Worm (Caenorhabditis elegans): Measurements from ENCODE around the gene ZK809.8.

ZK809.8 gene

DNA sequence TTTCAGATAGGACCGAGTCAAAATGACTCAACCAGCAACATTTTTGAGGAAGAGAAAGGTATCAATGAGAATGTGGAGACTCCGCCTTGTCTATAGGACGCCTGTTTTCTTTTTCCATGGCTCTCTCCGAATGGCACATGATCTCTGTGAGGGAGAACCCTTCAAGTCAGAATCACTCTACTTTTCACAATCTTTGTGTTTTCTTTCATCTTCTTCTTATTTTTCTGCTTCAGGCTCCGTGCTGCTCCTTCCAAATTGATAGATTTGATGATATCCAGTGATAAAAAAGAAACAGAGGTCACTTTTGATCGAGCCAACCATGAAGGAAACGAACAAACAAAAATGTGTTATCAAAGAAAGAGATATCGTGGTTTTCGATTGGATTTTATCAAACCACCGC is at the start of gene ZK809.8:
TSS of gene ZK809.8 (minus strand) at position 34 of the 400 bp plus-strand sequence.
- no peak for TF ChIP-seq hmg-4 (GFP tag; optimal IDR thresholded peaks at IDR 0.05)
- TF ChIP-seq tbx-11 (GFP tag; IDR thresholded peaks at IDR 0.05): no peak
- TF ChIP-seq scrt-1 (GFP tag; IDR thresholded peaks at IDR 0.05): no peak
- TF ChIP-seq tra-4 (tag; optimal IDR thresholded peaks at IDR 0.05): no peak
- TF ChIP-seq sea-1 (GFP tag; conservative IDR thresholded peaks at IDR 0.05): no peak
- no peak for TF ChIP-seq aly-1 (tag; optimal IDR thresholded peaks at IDR 0.05)
- no peak for TF ChIP-seq tbx-37 (GFP tag; conservative IDR thresholded peaks at IDR 0.05)
- TF ChIP-seq ets-7 (tag; optimal IDR thresholded peaks at IDR 0.05): no peak
- TF ChIP-seq ceh-13 (GFP tag; optimal IDR thresholded peaks at IDR 0.05): no peak
- no peak for TF ChIP-seq ceh-36 (tag; optimal IDR thresholded peaks at IDR 0.05)
- TF ChIP-seq ama-1 (optimal IDR thresholded peaks at IDR 0.05): no peak
- no peak for TF ChIP-seq B0310.2 (tag; optimal IDR thresholded peaks at IDR 0.05)
- TF ChIP-seq hnd-1 (tag; optimal IDR thresholded peaks at IDR 0.05): no peak

DNA sequence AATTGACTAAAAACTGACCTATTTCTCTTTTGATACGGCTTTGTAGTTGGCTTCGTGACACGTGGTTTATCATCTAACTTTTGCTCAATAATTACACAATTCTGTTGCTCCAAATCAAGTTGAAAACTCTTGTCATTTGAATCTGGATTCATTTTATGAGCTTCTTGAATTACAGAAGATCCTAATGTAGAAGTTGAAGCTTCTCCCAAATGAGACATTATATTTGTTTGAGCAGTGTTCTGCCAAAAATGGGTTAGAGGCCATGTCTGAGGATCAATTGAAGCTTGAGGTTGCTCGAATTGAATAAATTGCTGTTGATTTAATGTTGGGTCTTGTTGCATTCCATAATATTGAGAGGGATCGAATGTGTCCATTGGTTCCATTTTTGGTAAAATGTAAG is 48.6 kb upstream of the ZK809.8 start:
- TF ChIP-seq ets-7 (tag; optimal IDR thresholded peaks at IDR 0.05) (no peak), sea-1 (GFP tag; conservative IDR thresholded peaks at IDR 0.05) (no peak), hmg-4 (GFP tag; optimal IDR thresholded peaks at IDR 0.05) (no peak), aly-1 (tag; optimal IDR thresholded peaks at IDR 0.05) (no peak), hmbx-1 (tag; optimal IDR thresholded peaks at IDR 0.05) (no peak), tbx-11 (GFP tag; IDR thresholded peaks at IDR 0.05) (no peak), flt-1 (GFP tag; IDR thresholded peaks at IDR 0.05) (no peak), hnd-1 (tag; optimal IDR thresholded peaks at IDR 0.05) (no peak)

DNA sequence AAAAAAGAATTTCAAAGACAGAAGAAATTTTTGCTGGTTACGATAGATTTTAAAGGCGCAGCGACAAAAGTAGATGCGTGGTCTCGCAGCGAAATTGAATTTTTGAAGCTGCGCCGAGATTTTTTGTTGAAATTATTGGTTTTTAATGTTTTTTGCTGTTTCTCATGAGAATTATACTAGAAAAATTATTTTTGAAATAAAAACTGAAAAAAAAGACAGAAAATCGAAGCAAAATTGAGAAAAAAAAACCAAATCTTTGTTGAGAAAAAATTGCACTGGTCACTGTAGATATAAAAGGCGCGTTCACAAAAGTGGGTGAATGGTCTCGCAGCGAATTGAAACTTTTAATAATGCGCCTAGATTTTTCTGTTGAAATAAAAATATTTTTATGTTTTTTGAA is 46.8 kb upstream of the ZK809.8 start:
- TF ChIP-seq hnd-1 (tag; optimal IDR thresholded peaks at IDR 0.05): no peak
- TF ChIP-seq hmbx-1 (tag; optimal IDR thresholded peaks at IDR 0.05): no peak
- TF ChIP-seq tra-4 (tag; optimal IDR thresholded peaks at IDR 0.05): no peak
- no peak for TF ChIP-seq B0310.2 (tag; optimal IDR thresholded peaks at IDR 0.05)
- TF ChIP-seq ceh-13 (GFP tag; optimal IDR thresholded peaks at IDR 0.05): no peak
- no peak for TF ChIP-seq aly-1 (tag; optimal IDR thresholded peaks at IDR 0.05)

DNA sequence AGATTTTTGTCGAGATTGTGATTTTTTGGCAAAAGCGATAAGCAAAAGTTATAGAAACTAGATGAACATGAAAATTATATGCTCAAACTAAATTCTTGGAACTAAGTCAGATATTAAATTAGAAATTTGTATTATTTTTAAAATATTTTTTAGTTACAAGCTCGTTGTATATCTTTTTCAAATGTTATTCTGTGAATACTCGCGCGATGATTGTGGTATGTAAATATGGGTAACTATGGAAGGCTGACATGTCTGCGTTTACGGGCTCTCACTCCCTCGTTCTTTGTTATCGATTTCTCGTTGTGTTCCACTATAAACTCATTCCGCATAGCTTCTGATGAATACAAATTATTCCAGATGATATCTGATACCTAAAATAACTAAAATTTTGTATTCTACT is 45.3 kb upstream of the ZK809.8 start, which contains the start of gene ZK792.7:
TSS of gene ZK792.7 (plus strand) at position 301 of the 400 bp plus-strand sequence.
- TF ChIP-seq tra-4 (tag; optimal IDR thresholded peaks at IDR 0.05): no peak

DNA sequence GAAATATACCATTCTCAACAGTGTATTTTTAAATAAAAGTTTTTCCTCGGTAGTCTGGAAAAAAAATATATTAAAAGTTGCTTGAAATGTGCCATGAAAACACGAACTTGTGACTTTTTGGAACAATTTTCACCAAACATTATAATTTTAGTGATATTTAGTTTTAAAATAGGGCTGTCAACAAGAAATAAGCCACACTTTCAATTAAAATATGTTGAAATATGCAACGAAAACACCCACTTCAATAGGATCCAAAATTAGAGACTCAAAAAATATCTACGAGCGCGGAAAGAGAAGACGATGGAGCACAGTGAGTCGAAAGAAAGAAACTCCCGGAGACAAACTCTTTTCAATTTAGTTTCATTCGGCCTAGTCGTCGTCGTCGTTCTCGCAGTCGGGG is 44.6 kb upstream of the ZK809.8 start, which contains the start of gene ZK792.12:
TSS of gene ZK792.12 (plus strand) at position 301 of the 400 bp plus-strand sequence.
- no peak for TF ChIP-seq ceh-36 (tag; optimal IDR thresholded peaks at IDR 0.05)
- TF ChIP-seq tbx-11 (GFP tag; IDR thresholded peaks at IDR 0.05): no peak
- TF ChIP-seq aly-1 (tag; optimal IDR thresholded peaks at IDR 0.05): no peak
- TF ChIP-seq B0310.2 (tag; optimal IDR thresholded peaks at IDR 0.05): no peak
- no peak for TF ChIP-seq sea-1 (GFP tag; conservative IDR thresholded peaks at IDR 0.05)
- no peak for TF ChIP-seq tbx-37 (GFP tag; conservative IDR thresholded peaks at IDR 0.05)
- TF ChIP-seq ets-7 (tag; optimal IDR thresholded peaks at IDR 0.05): no peak
- no peak for TF ChIP-seq ceh-13 (GFP tag; optimal IDR thresholded peaks at IDR 0.05)
- TF ChIP-seq pes-1 (GFP tag; IDR thresholded peaks at IDR 0.05): no peak
- TF ChIP-seq F13C5.2 (tag; optimal IDR thresholded peaks at IDR 0.05): no peak
- no peak for TF ChIP-seq hmbx-1 (tag; optimal IDR thresholded peaks at IDR 0.05)
- TF ChIP-seq scrt-1 (GFP tag; IDR thresholded peaks at IDR 0.05): no peak
- no peak for TF ChIP-seq ama-1 (optimal IDR thresholded peaks at IDR 0.05)

DNA sequence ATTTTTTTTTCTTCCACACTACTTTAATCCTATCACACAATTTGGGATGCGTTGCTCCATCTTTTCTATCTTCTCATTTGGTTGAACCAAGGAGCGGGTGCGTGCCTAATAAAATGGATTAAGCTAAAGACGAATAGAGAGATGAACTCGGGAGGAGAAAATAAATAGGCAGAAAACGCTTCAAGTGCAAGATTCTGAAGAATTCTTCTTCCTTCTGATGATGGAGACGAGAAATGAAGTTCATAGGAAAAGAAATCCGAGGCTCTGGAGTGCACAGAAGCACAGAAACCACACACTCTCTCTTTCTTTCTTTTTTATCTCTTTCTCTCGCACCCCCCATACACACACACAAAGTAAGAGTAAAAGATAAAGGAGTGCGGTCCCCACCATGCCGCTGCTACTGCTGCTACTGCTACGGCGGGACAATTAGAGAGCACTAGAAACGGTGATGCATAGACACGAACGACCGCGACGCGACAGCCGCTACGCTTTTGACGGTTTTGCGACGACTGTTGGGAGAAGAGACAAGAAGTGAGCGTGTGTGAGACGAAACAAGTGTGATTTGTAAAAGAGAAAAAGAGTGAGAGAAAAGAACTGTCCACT is 43.3 kb upstream of the ZK809.8 start:
- TF ChIP-seq hnd-1 (tag; optimal IDR thresholded peaks at IDR 0.05) (no peak), F13C5.2 (tag; optimal IDR thresholded peaks at IDR 0.05) (peak; percentile 48), hmg-4 (GFP tag; optimal IDR thresholded peaks at IDR 0.05) (peak; percentile 82), aly-1 (tag; optimal IDR thresholded peaks at IDR 0.05) (peak; percentile 35), pes-1 (GFP tag; IDR thresholded peaks at IDR 0.05) (0 out of 2 replicates have a peak, but pooled peaks have one; percentile 38), ceh-36 (tag; optimal IDR thresholded peaks at IDR 0.05) (no peak)

DNA sequence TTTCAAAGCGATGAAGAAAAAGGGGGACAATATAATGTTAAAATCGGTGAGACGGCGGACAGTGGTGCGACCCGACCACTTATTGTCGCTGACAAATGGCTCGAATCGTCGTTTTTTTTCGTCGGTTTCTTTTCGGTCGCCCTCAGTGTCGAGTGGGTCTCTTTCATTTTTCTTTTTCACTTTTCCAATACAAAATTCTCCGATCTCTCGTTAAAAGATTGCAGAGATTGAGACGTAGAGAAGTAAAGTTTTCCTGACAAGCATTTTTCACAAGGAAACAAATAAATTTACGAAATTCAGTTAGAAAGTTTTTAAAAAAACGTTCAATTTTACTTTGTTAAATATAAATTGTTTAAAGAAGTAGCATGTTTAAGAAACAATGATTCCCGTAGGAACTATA is 42.7 kb upstream of the ZK809.8 start:
- TF ChIP-seq hmg-4 (GFP tag; optimal IDR thresholded peaks at IDR 0.05): no peak
- TF ChIP-seq tbx-11 (GFP tag; IDR thresholded peaks at IDR 0.05): no peak
- no peak for TF ChIP-seq ets-7 (tag; optimal IDR thresholded peaks at IDR 0.05)

DNA sequence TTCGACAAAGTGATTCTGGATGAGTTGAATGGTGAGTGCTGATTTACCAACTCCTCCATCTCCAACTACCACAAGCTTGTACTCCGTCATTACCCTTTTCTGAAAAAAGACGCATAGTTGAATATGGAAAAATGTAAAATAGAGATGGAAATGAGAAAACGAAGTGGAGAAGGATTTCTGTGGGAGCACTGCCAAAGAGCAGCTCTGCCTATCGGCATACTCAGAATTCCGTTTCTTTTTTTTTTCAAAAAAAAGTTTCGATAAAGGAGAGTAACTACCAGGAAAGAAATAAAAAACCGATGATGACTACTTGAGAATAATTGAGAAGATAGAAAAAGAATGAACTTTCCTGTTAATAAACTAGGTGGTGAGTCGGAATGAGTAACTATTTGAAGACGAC is 42.1 kb upstream of the ZK809.8 start, which contains the start of gene let-60:
TSS of gene let-60 (minus strand) at position 101 of the 400 bp plus-strand sequence.
- no peak for TF ChIP-seq hmbx-1 (tag; optimal IDR thresholded peaks at IDR 0.05)
- no peak for TF ChIP-seq sea-1 (GFP tag; conservative IDR thresholded peaks at IDR 0.05)

DNA sequence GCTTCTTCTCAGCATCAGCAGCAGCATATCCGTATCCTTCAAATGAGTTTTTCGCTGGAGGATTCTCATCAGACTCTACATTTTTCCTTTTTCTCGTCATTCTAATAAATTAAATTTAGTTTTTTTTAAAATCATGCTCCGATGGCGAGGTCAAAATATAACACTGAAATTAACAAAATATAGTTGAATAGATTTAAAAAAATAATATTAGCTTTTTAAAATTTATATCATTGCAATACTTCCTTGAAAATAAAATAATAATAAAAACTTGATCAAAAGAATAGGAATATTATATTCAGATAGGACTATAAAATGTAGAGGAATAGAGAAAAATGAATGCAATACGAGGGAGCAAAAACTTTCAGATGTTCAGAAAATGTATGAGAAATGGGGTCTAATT is 39.2 kb upstream of the ZK809.8 start, which contains the start of gene ZK792.5:
TSS of gene ZK792.5 (minus strand) at position 101 of the 400 bp plus-strand sequence.
- TF ChIP-seq aly-1 (tag; optimal IDR thresholded peaks at IDR 0.05) (no peak), ama-1 (optimal IDR thresholded peaks at IDR 0.05) (no peak), tbx-37 (GFP tag; conservative IDR thresholded peaks at IDR 0.05) (no peak), ceh-13 (GFP tag; optimal IDR thresholded peaks at IDR 0.05) (no peak), scrt-1 (GFP tag; IDR thresholded peaks at IDR 0.05) (no peak)

Measured in whole organism, early embryonic.